Worm (Caenorhabditis elegans) whole organism, early embryonic: ENCODE results near the gene C14E2.6.

Source experiments
- B0310.2 ChIP-seq: sonication (generic microtip); optimal IDR thresholded peaks from 2 replicates; lab custom pipeline; 2016; ENCODE audit warnings: mild to moderate bottlenecking, missing genetic modification characterization, missing compliant biosample characterization
- F13C5.2 ChIP-seq: sonication (generic microtip); optimal IDR thresholded peaks from 2 replicates; lab custom pipeline; 2017; ENCODE audit warnings: mild to moderate bottlenecking, missing genetic modification characterization, inconsistent platforms, missing compliant biosample characterization
- aly-1 ChIP-seq: sonication (generic microtip); optimal IDR thresholded peaks from 2 replicates; lab custom pipeline; 2016; ENCODE audit warnings: missing genetic modification characterization, missing compliant biosample characterization
- ama-1 ChIP-seq: fragments of 150-350 bp; optimal IDR thresholded peaks from 2 replicates; lab custom pipeline; 2014
- ceh-13 ChIP-seq: fragments of 200-800 bp; sonication (Bioruptor generic); optimal IDR thresholded peaks from 2 replicates; lab custom pipeline; 2018; ENCODE audit warnings: mild to moderate bottlenecking, missing genetic modification characterization, missing compliant biosample characterization
- ceh-36 ChIP-seq: sonication (generic microtip); optimal IDR thresholded peaks from 2 replicates; lab custom pipeline; 2016; ENCODE audit warnings: missing genetic modification characterization, inconsistent platforms, missing compliant biosample characterization
- ets-7 ChIP-seq: sonication (generic microtip); optimal IDR thresholded peaks from 2 replicates; lab custom pipeline; 2016; ENCODE audit warnings: missing genotype, missing genetic modification characterization, missing compliant biosample characterization
- flt-1 ChIP-seq: fragments of 200-800 bp; sonication (Bioruptor generic); IDR thresholded peaks from 2 replicates; pipeline ENCODE4 v1.3.6; 2022; ENCODE audit warnings: missing genetic modification characterization, missing compliant biosample characterization
- hmbx-1 ChIP-seq: sonication (generic microtip); optimal IDR thresholded peaks from 2 replicates; lab custom pipeline; 2016; ENCODE audit warnings: mild to moderate bottlenecking, missing genetic modification characterization, missing compliant biosample characterization
- hmg-4 ChIP-seq: fragments of 200-800 bp; sonication (Bioruptor generic); optimal IDR thresholded peaks from 2 replicates; lab custom pipeline; 2018; ENCODE audit warnings: mild to moderate bottlenecking, missing genetic modification characterization, missing compliant biosample characterization
- hnd-1 ChIP-seq: sonication (generic microtip); optimal IDR thresholded peaks from 2 replicates; lab custom pipeline; 2016; ENCODE audit warnings: missing genetic modification characterization, missing compliant biosample characterization
- pes-1 ChIP-seq: fragments of 200-800 bp; sonication (Bioruptor generic); IDR thresholded peaks from 2 replicates; pipeline ENCODE4 v1.3.6; 2022; ENCODE audit warnings: missing genetic modification reagents, missing genetic modification characterization, missing compliant biosample characterization
- scrt-1 ChIP-seq: fragments of 200-800 bp; sonication (Bioruptor generic); IDR thresholded peaks from 2 replicates; pipeline ENCODE4 v1.3.6; 2022; ENCODE audit warnings: missing genetic modification characterization, missing compliant biosample characterization
- sea-1 ChIP-seq: fragments of 200-800 bp; sonication (Bioruptor generic); conservative IDR thresholded peaks from 2 replicates; pipeline ENCODE4 v1.3.6; 2022; ENCODE audit warnings: missing genetic modification characterization, missing compliant biosample characterization
- tbx-11 ChIP-seq: fragments of 200-800 bp; sonication (Bioruptor generic); IDR thresholded peaks from 2 replicates; pipeline ENCODE4 v1.3.6; 2022; ENCODE audit warnings: missing genetic modification characterization, missing compliant biosample characterization
- tbx-37 ChIP-seq: fragments of 200-800 bp; sonication (Bioruptor generic); conservative IDR thresholded peaks from 2 replicates; pipeline ENCODE4 v1.3.6; 2022; ENCODE audit warnings: missing genetic modification reagents, missing genetic modification characterization, missing compliant biosample characterization
- tra-4 ChIP-seq: sonication (generic microtip); optimal IDR thresholded peaks from 2 replicates; lab custom pipeline; 2017; ENCODE audit warnings: missing genetic modification characterization, missing compliant biosample characterization

The C14E2.6 gene

ce11 chrX:1826166-1826565, 3.7 kb downstream of the C14E2.6 start, which contains the start of gene C14E2.1:
TSS of gene C14E2.1 (plus strand) at chrX:1826466.
- TF ChIP-seq ceh-36 (tag; lab: Kevin White, UChicago) (no peak), scrt-1 (GFP tag; lab: Robert Waterston, UW) (no peak), pes-1 (GFP tag; lab: Robert Waterston, UW) (no peak), hmg-4 (GFP tag; lab: Kevin White, UChicago) (no peak), flt-1 (GFP tag; lab: Robert Waterston, UW) (no peak), tra-4 (no peak)

- TF ChIP-seq ets-7 (tag; lab: Kevin White, UChicago) (no peak), ceh-36 (tag; lab: Kevin White, UChicago) (no peak), scrt-1 (GFP tag; lab: Robert Waterston, UW) (no peak), hnd-1 (tag; lab: Kevin White, UChicago) (no peak), ama-1 (lab: Kevin White, UChicago) (no peak), flt-1 (GFP tag; lab: Robert Waterston, UW) (no peak), B0310.2 (tag; lab: Kevin White, UChicago) (no peak), tra-4 (no peak), F13C5.2 (tag; lab: Kevin White, UChicago) (no peak), aly-1 (tag; lab: Kevin White, UChicago) (no peak), hmbx-1 (tag; lab: Kevin White, UChicago) (no peak), ceh-13 (GFP tag; lab: Kevin White, UChicago) (no peak), tbx-37 (GFP tag; lab: Robert Waterston, UW) (no peak), sea-1 (GFP tag; lab: Robert Waterston, UW) (no peak), pes-1 (GFP tag; lab: Robert Waterston, UW) (no peak), hmg-4 (GFP tag; lab: Kevin White, UChicago) (no peak), tbx-11 (GFP tag; lab: Robert Waterston, UW) (no peak)
Observed at ce11 chrX:1825290-1825832, 4.5 kb downstream of the C14E2.6 start, which contains the start of gene C14E2.5. TSS of gene C14E2.5 (minus strand) at chrX:1825340.

DNA sequence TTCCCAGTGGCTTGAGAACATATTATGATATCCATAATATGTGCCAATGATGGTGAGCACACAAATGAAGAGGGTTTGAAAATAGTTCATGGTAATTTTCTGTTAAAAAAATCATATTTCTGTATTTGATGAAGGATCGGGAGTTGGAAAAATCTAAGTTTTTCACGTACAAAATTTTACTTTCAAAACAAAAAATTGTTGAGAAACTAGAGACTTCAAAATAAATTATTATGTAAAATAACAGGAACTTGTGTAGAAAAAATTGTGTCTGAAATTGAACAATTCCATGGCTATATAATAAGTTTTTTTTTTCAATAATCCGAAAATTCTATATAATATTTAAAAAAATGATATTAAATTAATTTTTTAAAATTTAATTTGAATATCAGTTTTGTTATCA, 8.6 kb downstream of the C14E2.6 start, which contains the start of gene C14E2.4:
Gene C14E2.4, minus strand, starts transcription at position 101 of the 400 bp plus-strand sequence.
- TF ChIP-seq ama-1 (lab: Kevin White, UChicago) (no peak), hnd-1 (tag; lab: Kevin White, UChicago) (no peak), F13C5.2 (tag; lab: Kevin White, UChicago) (no peak), aly-1 (tag; lab: Kevin White, UChicago) (no peak), flt-1 (GFP tag; lab: Robert Waterston, UW) (no peak), hmg-4 (GFP tag; lab: Kevin White, UChicago) (no peak), B0310.2 (tag; lab: Kevin White, UChicago) (no peak), ceh-13 (GFP tag; lab: Kevin White, UChicago) (no peak), tbx-11 (GFP tag; lab: Robert Waterston, UW) (no peak), pes-1 (GFP tag; lab: Robert Waterston, UW) (no peak), hmbx-1 (tag; lab: Kevin White, UChicago) (no peak), sea-1 (GFP tag; lab: Robert Waterston, UW) (no peak), tra-4 (no peak), ets-7 (tag; lab: Kevin White, UChicago) (no peak), scrt-1 (GFP tag; lab: Robert Waterston, UW) (no peak), tbx-37 (GFP tag; lab: Robert Waterston, UW) (no peak), ceh-36 (tag; lab: Kevin White, UChicago) (no peak)

ce11 chrX:1816106-1816505, 13.7 kb downstream of the C14E2.6 start, which contains the start of gene C14E2.7:
TSS of gene C14E2.7 (plus strand) at chrX:1816406.
- TF ChIP-seq hmbx-1 (tag; lab: Kevin White, UChicago) (no peak), ceh-36 (tag; lab: Kevin White, UChicago) (no peak), hmg-4 (GFP tag; lab: Kevin White, UChicago) (no peak), B0310.2 (tag; lab: Kevin White, UChicago) (no peak)

DNA sequence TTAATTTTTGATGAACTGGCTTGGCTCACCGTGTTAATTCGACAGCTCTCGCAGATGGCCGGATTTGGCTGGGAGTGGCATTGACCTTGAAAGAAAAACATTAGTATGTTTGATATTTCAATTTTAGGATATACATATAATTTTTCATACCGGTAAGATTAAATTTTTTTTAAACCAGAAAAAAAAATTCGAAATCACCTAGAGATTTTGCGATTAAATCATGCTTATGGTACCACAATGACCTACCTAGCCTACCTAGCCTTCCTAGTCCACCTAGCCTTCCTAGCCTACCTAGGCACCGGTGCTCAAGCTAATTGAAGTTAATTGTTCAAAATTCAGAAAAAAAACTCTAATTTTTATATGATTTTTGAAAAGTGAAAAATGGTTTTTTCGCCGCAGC, 18.4 kb downstream of the C14E2.6 start, which contains the start of gene C14E2.3:
Gene C14E2.3, minus strand, starts transcription at position 101 of the 400 bp plus-strand sequence.
- TF ChIP-seq ceh-36 (tag; lab: Kevin White, UChicago) (no peak), scrt-1 (GFP tag; lab: Robert Waterston, UW) (no peak), aly-1 (tag; lab: Kevin White, UChicago) (no peak), tra-4 (no peak), ama-1 (lab: Kevin White, UChicago) (no peak), hnd-1 (tag; lab: Kevin White, UChicago) (no peak), ceh-13 (GFP tag; lab: Kevin White, UChicago) (no peak), F13C5.2 (tag; lab: Kevin White, UChicago) (no peak), hmg-4 (GFP tag; lab: Kevin White, UChicago) (no peak), pes-1 (GFP tag; lab: Robert Waterston, UW) (no peak), ets-7 (tag; lab: Kevin White, UChicago) (no peak), tbx-11 (GFP tag; lab: Robert Waterston, UW) (no peak), hmbx-1 (tag; lab: Kevin White, UChicago) (no peak), B0310.2 (tag; lab: Kevin White, UChicago) (no peak)

ce11 chrX:1800980-1801506, 28.8 kb downstream of the C14E2.6 start, which contains the start of gene C14E2.11:
TSS of gene C14E2.11 (plus strand) at chrX:1801456.
- TF ChIP-seq tbx-37 (GFP tag; lab: Robert Waterston, UW) (no peak), hmbx-1 (tag; lab: Kevin White, UChicago) (no peak), tra-4 (no peak), hmg-4 (GFP tag; lab: Kevin White, UChicago) (peak; percentile 31)

DNA sequence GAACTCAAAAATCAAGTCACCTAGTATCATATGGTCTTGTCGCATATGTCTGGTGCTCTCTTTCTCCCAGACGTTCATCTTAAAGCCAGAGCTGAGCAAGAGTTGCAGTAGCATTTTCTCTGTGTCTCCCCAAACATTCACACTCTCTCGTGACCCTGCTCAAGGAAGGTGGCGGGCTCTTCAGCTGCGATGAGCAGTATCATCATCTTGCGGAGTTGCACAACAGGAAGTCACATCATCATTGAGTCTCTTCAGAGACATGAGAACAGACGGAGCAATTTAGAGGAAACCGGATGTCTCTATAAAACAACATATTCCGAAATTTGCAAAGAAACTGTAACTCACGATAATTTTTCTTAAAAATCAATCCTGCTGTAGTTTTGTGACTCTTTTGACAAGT, 31.3 kb downstream of the C14E2.6 start:
- TF ChIP-seq hmg-4 (GFP tag; lab: Kevin White, UChicago) (no peak), tbx-37 (GFP tag; lab: Robert Waterston, UW) (no peak), ets-7 (tag; lab: Kevin White, UChicago) (no peak), pes-1 (GFP tag; lab: Robert Waterston, UW) (no peak), ceh-13 (GFP tag; lab: Kevin White, UChicago) (no peak), hnd-1 (tag; lab: Kevin White, UChicago) (no peak), hmbx-1 (tag; lab: Kevin White, UChicago) (no peak), F13C5.2 (tag; lab: Kevin White, UChicago) (no peak), tra-4 (no peak), aly-1 (tag; lab: Kevin White, UChicago) (no peak), scrt-1 (GFP tag; lab: Robert Waterston, UW) (no peak), flt-1 (GFP tag; lab: Robert Waterston, UW) (no peak), ama-1 (lab: Kevin White, UChicago) (no peak)
